Worm (Caenorhabditis elegans): ENCODE data around the gene R05G6.3.

- no peak for TF ChIP-seq flt-1 (GFP tag; IDR thresholded peaks at IDR 0.05)
- no peak for TF ChIP-seq cog-1 (tag; optimal IDR thresholded peaks at IDR 0.05)
- no peak for TF ChIP-seq ztf-23 (GFP tag; IDR thresholded peaks at IDR 0.05)
- TF ChIP-seq T22C8.4 (GFP tag; IDR thresholded peaks at IDR 0.05), result no peak
- no peak for TF ChIP-seq klf-2 (GFP tag; conservative IDR thresholded peaks at IDR 0.05)
- no peak for TF ChIP-seq ref-1 (GFP tag; conservative IDR thresholded peaks at IDR 0.05)
- TF ChIP-seq med-1 (GFP tag; optimal IDR thresholded peaks at IDR 0.05; ENCODE audit: insufficient read depth), result no peak
Measured at ce11 chrIV:7558653-7559052, 42.3 kb downstream of the R05G6.3 start.

Measured in whole organism, midembryonic.